1 fruit fly cellular context compared by ENCODE assay signal in the genomic region with DNA sequence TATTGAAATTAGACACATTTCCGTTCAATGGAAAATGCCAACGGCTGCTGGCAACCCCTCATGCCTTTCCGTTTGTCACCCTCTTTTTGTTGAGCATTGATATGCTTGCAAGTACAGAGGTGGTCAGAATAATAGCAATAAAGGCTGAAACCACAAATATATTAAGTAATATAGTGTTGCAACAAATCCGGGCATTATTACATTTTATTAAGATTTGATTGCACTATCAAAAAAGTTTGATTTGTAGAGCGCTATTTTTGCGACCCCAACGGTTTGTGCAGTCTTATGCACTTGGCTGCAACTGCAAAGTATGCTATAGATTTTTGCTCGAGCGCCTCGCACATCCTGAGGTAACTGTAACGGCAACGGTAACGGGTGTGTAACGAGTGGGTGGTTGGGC.
A peak's percentile ranks its signal among the peaks of the same experiment; 100 is the strongest.
TF ChIP-seq lines count a peak whose summit lies in the region.

No protein-coding gene starts in this region.

TF ChIP-seq in whole organism, embryonic, 481 proteins besides CTCF, POLR2A, EP300 and RAD21 (continued from another document):
- TF ChIP-seq CG18262 (tag; optimal IDR thresholded peaks at IDR 0.05; lab: Kevin White, UChicago), result peak; percentile 17
- TF ChIP-seq ftz-f1 (GFP tag; optimal IDR thresholded peaks at IDR 0.05; lab: Kevin White, UChicago), result no peak
- peak; percentile 62 for TF ChIP-seq Blimp-1 (GFP tag; optimal IDR thresholded peaks at IDR 0.05; lab: Kevin White, UChicago)
- 0 out of 3 replicates have a peak, but pooled peaks have one; percentile 34 for TF ChIP-seq ken (GFP tag; IDR thresholded peaks at IDR 0.05; lab: Robert Waterston, UW)
- no peak for TF ChIP-seq CG3838 (GFP tag; optimal IDR thresholded peaks at IDR 0.05; lab: Kevin White, UChicago)
- peak; percentile 39 for TF ChIP-seq D19A (tag; optimal IDR thresholded peaks at IDR 0.05; lab: Kevin White, UChicago)
- TF ChIP-seq Dbx (GFP tag; IDR thresholded peaks at IDR 0.05; lab: Robert Waterston, UW), result no peak
- TF ChIP-seq Nf-YA (GFP tag; IDR thresholded peaks at IDR 0.05; lab: Robert Waterston, UW), result 0 out of 2 replicates have a peak, but pooled peaks have one; percentile 27
- TF ChIP-seq CG10209 (GFP tag; optimal IDR thresholded peaks at IDR 0.05; lab: Kevin White, UChicago), result peak; percentile 41
- TF ChIP-seq fd96Cb (tag; optimal IDR thresholded peaks at IDR 0.05; lab: Kevin White, UChicago), result peak; percentile 55
- TF ChIP-seq org-1 (GFP tag; optimal IDR thresholded peaks at IDR 0.05; lab: Kevin White, UChicago), result peak; percentile 12
- TF ChIP-seq grau (tag; optimal IDR thresholded peaks at IDR 0.05; lab: Kevin White, UChicago), result peak; percentile 17
- TF ChIP-seq amos (GFP tag; IDR thresholded peaks at IDR 0.05; lab: Robert Waterston, UW; ENCODE audit: partially characterized antibody), result no peak
- no peak for TF ChIP-seq CG32772 (GFP tag; IDR thresholded peaks at IDR 0.05; lab: Robert Waterston, UW)
- peak; percentile 29 for TF ChIP-seq CG12219 (GFP tag; optimal IDR thresholded peaks at IDR 0.05; lab: Kevin White, UChicago)
- TF ChIP-seq sens (GFP tag; lab: Kevin White, UChicago), result peak; percentile 92
- TF ChIP-seq da (GFP tag; optimal IDR thresholded peaks at IDR 0.05; lab: Kevin White, UChicago), result no peak
- no peak for TF ChIP-seq CG8089 (GFP tag; optimal IDR thresholded peaks at IDR 0.05; lab: Kevin White, UChicago)
- no peak for TF ChIP-seq CG6854 (GFP tag; optimal IDR thresholded peaks at IDR 0.05; lab: Kevin White, UChicago)
- peak; percentile 54 for TF ChIP-seq Spps (tag; optimal IDR thresholded peaks at IDR 0.05; lab: Kevin White, UChicago)
- no peak for TF ChIP-seq CG6654 (GFP tag; optimal IDR thresholded peaks at IDR 0.05; lab: Kevin White, UChicago)
- TF ChIP-seq dmrt11E (tag; optimal IDR thresholded peaks at IDR 0.05; lab: Kevin White, UChicago), result peak; percentile 84
- peak; percentile 36; the same call in 1 of the 2 replicates for TF ChIP-seq ranshi (GFP tag; IDR thresholded peaks at IDR 0.05; lab: Robert Waterston, UW)
- peak; percentile 55; the same call in 1 of the 3 replicates for TF ChIP-seq otp (GFP tag; IDR thresholded peaks at IDR 0.05; lab: Robert Waterston, UW)
- TF ChIP-seq ATbp (GFP tag; optimal IDR thresholded peaks at IDR 0.05; lab: Kevin White, UChicago), result peak; percentile 17
- TF ChIP-seq CG13775 (GFP tag; optimal IDR thresholded peaks at IDR 0.05; lab: Kevin White, UChicago), result peak; percentile 39
- no peak for TF ChIP-seq nerfin-2 (GFP tag; IDR thresholded peaks at IDR 0.05; lab: Robert Waterston, UW; ENCODE audit: partially characterized antibody)
- peak; percentile 4 for TF ChIP-seq CG1602 (GFP tag; optimal IDR thresholded peaks at IDR 0.05; lab: Kevin White, UChicago)
- TF ChIP-seq CG2712 (tag; optimal IDR thresholded peaks at IDR 0.05; lab: Kevin White, UChicago), result peak; percentile 55
- TF ChIP-seq CG1832 (GFP tag; optimal IDR thresholded peaks at IDR 0.05; lab: Kevin White, UChicago), result no peak
- peak; percentile 47; the same call in 2 of the 3 replicates for TF ChIP-seq row (GFP tag; IDR thresholded peaks at IDR 0.05; lab: Robert Waterston, UW)
- TF ChIP-seq pan (optimal IDR thresholded peaks at IDR 0.05; lab: Kevin White, UChicago), result no peak
- TF ChIP-seq pan (GFP tag; optimal IDR thresholded peaks at IDR 0.05 in 1 of 2, IDR thresholded peaks at IDR 0.05 in 1 of 2), result no peak
- peak; percentile 3 for TF ChIP-seq salm (tag; optimal IDR thresholded peaks at IDR 0.05; lab: Kevin White, UChicago)
- TF ChIP-seq ap (GFP tag; IDR thresholded peaks at IDR 0.05; lab: Robert Waterston, UW), result peak; percentile 19; the same call in 1 of the 2 replicates
- TF ChIP-seq CG10979 (tag; optimal IDR thresholded peaks at IDR 0.05; lab: Kevin White, UChicago), result peak; percentile 75
- TF ChIP-seq az2 (GFP tag; optimal IDR thresholded peaks at IDR 0.05; lab: Kevin White, UChicago), result peak; percentile 33
- 0 out of 2 replicates have a peak, but pooled peaks have one; percentile 12 for TF ChIP-seq Drgx (GFP tag; IDR thresholded peaks at IDR 0.05; lab: Robert Waterston, UW)
- TF ChIP-seq bsh (GFP tag; optimal IDR thresholded peaks at IDR 0.05; lab: Kevin White, UChicago), result peak in 1 of 2 experiments; percentile 74
- peak; percentile 49; the same call in 1 of the 2 replicates for TF ChIP-seq sisA (GFP tag; IDR thresholded peaks at IDR 0.05; lab: Robert Waterston, UW)
- TF ChIP-seq Xbp1 (GFP tag; optimal IDR thresholded peaks at IDR 0.05; lab: Kevin White, UChicago), result peak; percentile 28
- 0 out of 2 replicates have a peak, but pooled peaks have one; percentile 32 for TF ChIP-seq CG32767 (GFP tag; IDR thresholded peaks at IDR 0.05; lab: Robert Waterston, UW)
- peak; percentile 22 for TF ChIP-seq CG13424 (tag; optimal IDR thresholded peaks at IDR 0.05; lab: Kevin White, UChicago)
- TF ChIP-seq CG5953 (GFP tag; IDR thresholded peaks at IDR 0.05; lab: Robert Waterston, UW), result no peak
- peak; percentile 4 for TF ChIP-seq CG18476 (GFP tag; optimal IDR thresholded peaks at IDR 0.05; lab: Kevin White, UChicago)
- no peak for TF ChIP-seq Atf3 (GFP tag; optimal IDR thresholded peaks at IDR 0.05; lab: Kevin White, UChicago)
- peak; percentile 39 for TF ChIP-seq CG4820 (GFP tag; optimal IDR thresholded peaks at IDR 0.05; lab: Kevin White, UChicago)
- peak; percentile 18 for TF ChIP-seq tin (GFP tag; optimal IDR thresholded peaks at IDR 0.05; lab: Kevin White, UChicago)
- no peak for TF ChIP-seq CG6813 (GFP tag; optimal IDR thresholded peaks at IDR 0.05; lab: Kevin White, UChicago)
- TF ChIP-seq trem (tag; optimal IDR thresholded peaks at IDR 0.05; lab: Kevin White, UChicago), result peak; percentile 11
- peak; percentile 55 for TF ChIP-seq Hsf (GFP tag; optimal IDR thresholded peaks at IDR 0.05; lab: Kevin White, UChicago)
- no peak for TF ChIP-seq CG10431 (GFP tag; optimal IDR thresholded peaks at IDR 0.05; lab: Kevin White, UChicago)
- peak; percentile 35 for TF ChIP-seq PHDP (tag; optimal IDR thresholded peaks at IDR 0.05; lab: Kevin White, UChicago)
- peak; percentile 53 for TF ChIP-seq unpg (GFP tag; optimal IDR thresholded peaks at IDR 0.05; lab: Kevin White, UChicago)
- TF ChIP-seq sc (optimal IDR thresholded peaks at IDR 0.05; lab: Kevin White, UChicago), result no peak
- peak; percentile 34 for TF ChIP-seq sc (GFP tag; optimal IDR thresholded peaks at IDR 0.05; lab: Kevin White, UChicago)
- peak; percentile 53 for TF ChIP-seq CG4424 (GFP tag; optimal IDR thresholded peaks at IDR 0.05; lab: Kevin White, UChicago)
- TF ChIP-seq D (optimal IDR thresholded peaks at IDR 0.05; lab: Kevin White, UChicago), result no peak
- peak; percentile 62 for TF ChIP-seq D (GFP tag; optimal IDR thresholded peaks at IDR 0.05; lab: Kevin White, UChicago)
- peak; percentile 47 for TF ChIP-seq CG8388 (GFP tag; optimal IDR thresholded peaks at IDR 0.05; lab: Kevin White, UChicago)
- TF ChIP-seq zen2 (GFP tag; IDR thresholded peaks at IDR 0.05; lab: Robert Waterston, UW; ENCODE audit: partially characterized antibody), result no peak
TF ChIP-seq in whole organism, embryonic: peak in this region for 98.
